Fruit fly (Drosophila melanogaster) S2 (cell line): Measurements from ENCODE around the gene Ugt37C2.

Experiments
- CG8478 ChIP-seq: fragments of >200 bp; optimal IDR thresholded peaks from 2 replicates; lab custom pipeline; 2018
- CTCF ChIP-seq, 2 experiments: fragments of >200 bp; optimal IDR thresholded peaks; 2 replicates each; lab custom pipeline; 2018

dm6 chr2L:16766070-16766752 is 27.8 kb upstream of the Ugt37C2 start, which contains the start of gene Mhc:
- TF ChIP-seq CTCF (optimal IDR thresholded peaks at IDR 0.05; lab: Kevin White, UChicago) (no peak), CG8478 (lab: Kevin White, UChicago) (no peak)
